Worm (Caenorhabditis elegans) whole organism, L1 larva: Measurements from ENCODE around the gene T26E4.2.

ENCODE experiments used
- C04F5.9 ChIP-seq: sonication (generic microtip); optimal IDR thresholded peaks from 2 replicates; lab custom pipeline; 2016; ENCODE audit warnings: missing genetic modification characterization, missing compliant biosample characterization
- Y116A8C.19 ChIP-seq: sonication (generic microtip); optimal IDR thresholded peaks from 2 replicates; lab custom pipeline; 2016; ENCODE audit warnings: missing compliant biosample characterization, missing genetic modification characterization, borderline replicate concordance
- aha-1 ChIP-seq: fragments of 150-350 bp; optimal IDR thresholded peaks from 2 replicates; lab custom pipeline; 2014; ENCODE audit warnings: missing biosample characterization, missing genetic modification characterization
- alr-1 ChIP-seq: fragments of 200-800 bp; sonication (Bioruptor generic); optimal IDR thresholded peaks from 2 replicates; lab custom pipeline; 2018; ENCODE audit warnings: borderline replicate concordance, mild to moderate bottlenecking, missing genetic modification characterization, missing compliant biosample characterization
- aly-2 ChIP-seq: fragments of 150-350 bp; optimal IDR thresholded peaks from 2 replicates; lab custom pipeline; 2014; ENCODE audit warnings: missing biosample characterization, missing genetic modification characterization
- ama-1 ChIP-seq: fragments of 150-350 bp; optimal IDR thresholded peaks from 2 replicates; lab custom pipeline; 2014
- blmp-1 ChIP-seq: fragments of 150-350 bp; optimal IDR thresholded peaks from 2 replicates; lab custom pipeline; 2014; ENCODE audit warnings: missing biosample characterization, missing genetic modification characterization
- ceh-88 ChIP-seq: fragments of 200-800 bp; sonication (Bioruptor generic); IDR thresholded peaks from 2 replicates; pipeline ENCODE4 v1.3.6; 2022; ENCODE audit warnings: missing genetic modification characterization, missing compliant biosample characterization
- dpl-1 ChIP-seq, 3 experiments: fragments of 150-350 bp in 2 of 3; sonication (generic microtip) in 1 of 3; optimal IDR thresholded peaks; 2 replicates each; lab custom pipeline; 2014 to 2017; ENCODE audit warnings: missing biosample characterization in 3 of 3, missing genetic modification characterization in 3 of 3, missing genetic modification reagents in 3 of 3
- efl-1 ChIP-seq, 4 experiments: fragments of 150-350 bp; optimal IDR thresholded peaks in 3 of 4; peaks in 1 of 4; 1 replicate in 1 of 4; 2 replicates in 3 of 4; lab custom pipeline; 2014; ENCODE audit warnings: missing biosample characterization in 2 of 4, missing genetic modification characterization in 2 of 4, missing genetic modification reagents in 2 of 4
- egl-13 ChIP-seq: sonication (generic microtip); optimal IDR thresholded peaks from 2 replicates; lab custom pipeline; 2016; ENCODE audit warnings: missing genotype, missing genetic modification reagents, missing genetic modification characterization, missing compliant biosample characterization
- fkh-4 ChIP-seq: sonication (generic microtip); optimal IDR thresholded peaks from 2 replicates; lab custom pipeline; 2016; ENCODE audit warnings: missing compliant biosample characterization, missing genetic modification characterization, borderline replicate concordance
- fkh-8 ChIP-seq: sonication (generic microtip); optimal IDR thresholded peaks from 2 replicates; lab custom pipeline; 2016; ENCODE audit warnings: mild to moderate bottlenecking, missing genetic modification characterization, missing compliant biosample characterization
- hpl-2 ChIP-seq: fragments of 150-350 bp; optimal IDR thresholded peaks from 2 replicates; lab custom pipeline; 2014; ENCODE audit warnings: missing biosample characterization, missing genetic modification reagents, missing genetic modification characterization
- irx-1 ChIP-seq: sonication (generic microtip); optimal IDR thresholded peaks from 2 replicates; lab custom pipeline; 2016; ENCODE audit warnings: missing genetic modification characterization, missing compliant biosample characterization
- isw-1 ChIP-seq: fragments of 200-800 bp; sonication (Bioruptor generic); IDR thresholded peaks from 2 replicates; pipeline ENCODE4 v1.3.6; 2022; ENCODE audit warnings: missing genetic modification characterization, missing compliant biosample characterization
- jun-1 ChIP-seq: fragments of 150-350 bp; optimal IDR thresholded peaks from 2 replicates; lab custom pipeline; 2014; ENCODE audit warnings: missing biosample characterization, missing genetic modification reagents, missing genetic modification characterization
- lin-15B ChIP-seq: fragments of 150-350 bp; sonication (generic microtip); optimal IDR thresholded peaks from 3 replicates; lab custom pipeline; 2014; ENCODE audit warnings: missing biosample characterization, missing genetic modification characterization
- lin-35 ChIP-seq, 2 experiments: fragments of 150-350 bp; optimal IDR thresholded peaks; 2 replicates each; lab custom pipeline; 2014; ENCODE audit warnings: missing biosample characterization in 2 of 2, missing genetic modification characterization in 2 of 2, missing genetic modification reagents in 2 of 2
- lir-3 ChIP-seq: sonication (generic microtip); optimal IDR thresholded peaks from 2 replicates; lab custom pipeline; 2016; ENCODE audit warnings: mild to moderate bottlenecking, missing genetic modification characterization, moderate library complexity, missing compliant biosample characterization; ENCODE audit not compliant: poor library complexity
- mep-1 ChIP-seq: fragments of 150-350 bp; optimal IDR thresholded peaks from 2 replicates; lab custom pipeline; 2014; ENCODE audit warnings: missing biosample characterization, missing genetic modification characterization
- nhr-11 ChIP-seq: fragments of 150-350 bp; optimal IDR thresholded peaks from 2 replicates; lab custom pipeline; 2014; ENCODE audit warnings: missing biosample characterization, missing genetic modification characterization
- nhr-12 ChIP-seq: sonication (generic microtip); optimal IDR thresholded peaks from 2 replicates; lab custom pipeline; 2017; ENCODE audit warnings: missing biosample characterization, missing genetic modification characterization
- nhr-19 ChIP-seq: fragments of 200-800 bp; sonication (Bioruptor generic); conservative IDR thresholded peaks from 2 replicates; pipeline ENCODE4 v1.3.6; 2022; ENCODE audit warnings: missing genetic modification characterization, missing compliant biosample characterization
- nhr-237 ChIP-seq: fragments of 150-350 bp; optimal IDR thresholded peaks from 2 replicates; lab custom pipeline; 2014; ENCODE audit warnings: missing biosample characterization, missing genetic modification characterization
- nhr-28 ChIP-seq: fragments of 150-350 bp; optimal IDR thresholded peaks from 2 replicates; lab custom pipeline; 2014; ENCODE audit warnings: missing biosample characterization, missing genetic modification characterization
- nhr-47 ChIP-seq: sonication (generic microtip); optimal IDR thresholded peaks from 2 replicates; lab custom pipeline; 2016; ENCODE audit warnings: mild to moderate bottlenecking, missing genetic modification characterization, moderate library complexity, missing compliant biosample characterization
- nhr-71 ChIP-seq: sonication (generic microtip); optimal IDR thresholded peaks from 2 replicates; lab custom pipeline; 2016; ENCODE audit warnings: mild to moderate bottlenecking, missing genetic modification characterization, moderate library complexity, missing compliant biosample characterization
- nhr-85 ChIP-seq: sonication (generic microtip); peaks from one replicate; lab custom pipeline; 2016; ENCODE audit warnings: missing genetic modification characterization, inconsistent platforms, missing compliant biosample characterization
- rnt-1 ChIP-seq: sonication (generic microtip); optimal IDR thresholded peaks from 2 replicates; lab custom pipeline; 2016; ENCODE audit warnings: mild to moderate bottlenecking, missing genetic modification characterization, moderate library complexity, missing compliant biosample characterization
- skn-1 ChIP-seq: fragments of 150-350 bp; optimal IDR thresholded peaks from 2 replicates; lab custom pipeline; 2014; ENCODE audit warnings: missing biosample characterization, missing genetic modification characterization
- snu-23 ChIP-seq: sonication (generic microtip); optimal IDR thresholded peaks from 2 replicates; lab custom pipeline; 2016; ENCODE audit warnings: missing genetic modification characterization, missing compliant biosample characterization
- sptf-1 ChIP-seq: fragments of 150-350 bp; optimal IDR thresholded peaks from 2 replicates; lab custom pipeline; 2014; ENCODE audit warnings: missing biosample characterization, missing genetic modification characterization
- sup-37 ChIP-seq: fragments of 200-800 bp; sonication (Bioruptor generic); optimal IDR thresholded peaks from 2 replicates; lab custom pipeline; 2018; ENCODE audit warnings: mild to moderate bottlenecking, missing genetic modification characterization, missing compliant biosample characterization
- swsn-7 ChIP-seq: sonication (generic microtip); optimal IDR thresholded peaks from 2 replicates; lab custom pipeline; 2016; ENCODE audit warnings: missing genetic modification characterization, missing compliant biosample characterization
- unc-62 ChIP-seq: fragments of 150-350 bp; optimal IDR thresholded peaks from 2 replicates; lab custom pipeline; 2014; ENCODE audit warnings: missing biosample characterization, missing genetic modification reagents, missing genetic modification characterization
- unc-86 ChIP-seq: sonication (generic microtip); optimal IDR thresholded peaks from 2 replicates; lab custom pipeline; 2016; ENCODE audit warnings: missing genetic modification characterization, missing compliant biosample characterization

T26E4.2 gene

ce11 chrV:15781086-15781485, at the start of gene T26E4.2:
T26E4.2 (plus strand) TSS chrV:15781386.
- TF ChIP-seq fkh-4 = no peak
- TF ChIP-seq lin-35 (GFP tag; optimal IDR thresholded peaks at IDR 0.05; lab: Kevin White, UChicago) = no peak
- no peak for TF ChIP-seq nhr-28
- no peak for TF ChIP-seq sup-37 (GFP tag; lab: Kevin White, UChicago)
- TF ChIP-seq dpl-1 (GFP tag; optimal IDR thresholded peaks at IDR 0.05; lab: Kevin White, UChicago) = no peak
- TF ChIP-seq ama-1 (lab: Kevin White, UChicago) = no peak
- no peak for TF ChIP-seq skn-1
- TF ChIP-seq mep-1 (tag; lab: Kevin White, UChicago) = no peak
- no peak for TF ChIP-seq egl-13 (tag; lab: Kevin White, UChicago)
- TF ChIP-seq nhr-19 (GFP tag; lab: Robert Waterston, UW) = no peak
- TF ChIP-seq nhr-47 (tag; lab: Kevin White, UChicago) = no peak
- TF ChIP-seq snu-23 = no peak
- TF ChIP-seq, all 84 proteins: peak for 0

- TF ChIP-seq swsn-7 (tag; lab: Kevin White, UChicago) (no peak), nhr-11 (no peak), mep-1 (tag; lab: Kevin White, UChicago) (no peak), dpl-1 (GFP tag; optimal IDR thresholded peaks at IDR 0.05; lab: Kevin White, UChicago) (no peak), nhr-237 (no peak), isw-1 (GFP tag; lab: Robert Waterston, UW) (no peak), sptf-1 (tag; lab: Kevin White, UChicago) (no peak), unc-86 (tag; lab: Kevin White, UChicago) (no peak), C04F5.9 (tag; lab: Kevin White, UChicago) (no peak), nhr-71 (tag; lab: Kevin White, UChicago) (no peak)
Measured at ce11 chrV:15732209-15732608, 49.0 kb upstream of the T26E4.2 start, which contains the start of gene str-38. str-38 (minus strand) TSS chrV:15732309.

ce11 chrV:15733020-15733419, 48.2 kb upstream of the T26E4.2 start:
- TF ChIP-seq aly-2 (tag; lab: Kevin White, UChicago) (no peak), skn-1 (no peak), alr-1 (tag; lab: Kevin White, UChicago) (no peak), unc-62 (GFP tag; lab: Kevin White, UChicago) (no peak), lir-3 (tag; lab: Kevin White, UChicago) (no peak), hpl-2 (GFP tag; lab: Kevin White, UChicago) (no peak), efl-1 (optimal IDR thresholded peaks at IDR 0.05; lab: Kevin White, UChicago) (no peak), efl-1 (GFP tag; optimal IDR thresholded peaks at IDR 0.05 in 1 of 2; lab: Kevin White, UChicago) (no peak), nhr-85 (tag; lab: Kevin White, UChicago) (no peak)

ce11 chrV:15733568-15733967, 47.6 kb upstream of the T26E4.2 start, which contains the start of gene T23D5.3:
T23D5.3 (minus strand) TSS chrV:15733668.
- no peak for TF ChIP-seq jun-1 (tag; lab: Kevin White, UChicago)
- no peak for TF ChIP-seq ceh-88
- no peak for TF ChIP-seq nhr-12 (tag; lab: Kevin White, UChicago)
- TF ChIP-seq lin-15B (tag; lab: Kevin White, UChicago) = no peak
- no peak for TF ChIP-seq fkh-8 (tag; lab: Kevin White, UChicago)
- no peak for TF ChIP-seq ama-1 (lab: Kevin White, UChicago)
- TF ChIP-seq unc-86 (tag; lab: Kevin White, UChicago) = no peak
- TF ChIP-seq rnt-1 (tag; lab: Kevin White, UChicago) = no peak
- no peak for TF ChIP-seq sup-37 (GFP tag; lab: Kevin White, UChicago)
- TF ChIP-seq blmp-1 (tag; lab: Kevin White, UChicago) = no peak
- TF ChIP-seq irx-1 (tag; lab: Kevin White, UChicago) = no peak
- TF ChIP-seq nhr-19 (GFP tag; lab: Robert Waterston, UW) = no peak
- no peak for TF ChIP-seq aha-1 (tag; lab: Kevin White, UChicago)
- TF ChIP-seq C04F5.9 (tag; lab: Kevin White, UChicago) = no peak
- TF ChIP-seq Y116A8C.19 (tag; lab: Kevin White, UChicago) = no peak
- TF ChIP-seq, all 84 proteins: peak for 0
